Fruit fly (Drosophila melanogaster) whole organism: ENCODE results near the gene CG6602.

Source experiments
- EcR ChIP-seq, 2 experiments: fragments of >200 bp; optimal IDR thresholded peaks; 2 replicates each; lab custom pipeline; 2017; ENCODE audit warnings: missing biosample characterization in 2 of 2, missing genetic modification characterization in 2 of 2, missing genetic modification reagents in 2 of 2
- usp ChIP-seq: fragments of >200 bp; optimal IDR thresholded peaks from 2 replicates; lab custom pipeline; 2017; ENCODE audit warnings: missing biosample characterization, missing genetic modification characterization, mixed read lengths

DNA sequence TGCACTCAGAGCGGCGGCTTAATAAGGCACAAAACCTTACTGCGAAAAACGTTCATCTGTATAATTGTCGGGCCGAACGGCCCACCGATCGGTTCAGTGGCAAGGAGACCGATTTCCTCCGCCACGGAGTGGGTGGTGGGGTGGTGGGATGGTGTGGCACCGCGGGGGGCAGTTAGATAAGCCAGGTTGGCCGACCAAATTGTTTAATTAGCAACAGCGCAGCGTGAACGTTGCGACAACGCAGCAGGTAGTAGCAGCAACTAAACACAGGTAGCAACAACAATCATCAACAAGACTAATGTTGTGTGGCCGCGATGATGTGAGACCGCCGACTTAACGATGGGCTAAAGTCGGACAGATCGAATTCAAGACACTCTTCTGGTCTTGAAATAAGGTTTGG is 3.8 kb upstream of the CG6602 start:
- no peak for TF ChIP-seq EcR (GFP tag; optimal IDR thresholded peaks at IDR 0.05; lab: Kevin White, UChicago)
- TF ChIP-seq usp = no peak
